Worm (Caenorhabditis elegans) whole organism, L3 larva: ENCODE data around the gene zyg-11.

Experiments used
- aly-2 ChIP-seq: fragments of 150-350 bp; optimal IDR thresholded peaks from 2 replicates; lab custom pipeline; 2014; ENCODE audit warnings: missing biosample characterization, missing genetic modification characterization
- egl-27 ChIP-seq: sonication (generic microtip); optimal IDR thresholded peaks from 4 replicates; lab custom pipeline; 2017; ENCODE audit warnings: missing biosample characterization, missing genetic modification reagents, missing genetic modification characterization
- nhr-12 ChIP-seq: fragments of 150-350 bp; optimal IDR thresholded peaks from 2 replicates; lab custom pipeline; 2014; ENCODE audit warnings: missing biosample characterization, missing genetic modification characterization
- pha-4 ChIP-seq: fragments of 150-350 bp; optimal IDR thresholded peaks from 2 replicates; lab custom pipeline; 2014; ENCODE audit warnings: missing biosample characterization, missing genetic modification reagents, missing genetic modification characterization
- snpc-4 ChIP-seq: fragments of 150-350 bp; optimal IDR thresholded peaks from 2 replicates; lab custom pipeline; 2014; ENCODE audit warnings: missing biosample characterization, missing genetic modification characterization
- unc-39 ChIP-seq: sonication (generic microtip); optimal IDR thresholded peaks from 4 replicates; lab custom pipeline; 2017; ENCODE audit warnings: missing biosample characterization, missing genetic modification characterization

ce11 chrII:7968393-7968792 is 49.1 kb upstream of the zyg-11 start:
- TF ChIP-seq snpc-4 (tag; lab: Kevin White, UChicago): no peak
- no peak for TF ChIP-seq nhr-12
- TF ChIP-seq unc-39 (tag; lab: Kevin White, UChicago): no peak
- no peak for TF ChIP-seq egl-27 (tag; lab: Kevin White, UChicago)
- TF ChIP-seq aly-2 (tag; lab: Kevin White, UChicago): no peak
- TF ChIP-seq pha-4 (tag; lab: Kevin White, UChicago): no peak
